Worm (Caenorhabditis elegans) whole organism, young adult: Measurements from ENCODE around the gene ZK899.7.

Experiments
- B0035.1 ChIP-seq: sonication (generic microtip); optimal IDR thresholded peaks from 2 replicates; lab custom pipeline; 2016; ENCODE audit warnings: missing genetic modification characterization, mild to moderate bottlenecking, missing compliant biosample characterization, missing genotype, missing genetic modification reagents
- B0261.1 ChIP-seq: sonication (generic microtip); optimal IDR thresholded peaks from 2 replicates; lab custom pipeline; 2016; ENCODE audit warnings: mild to moderate bottlenecking, missing genetic modification characterization, moderate library complexity, missing compliant biosample characterization
- B0336.3 ChIP-seq: fragments of 200-800 bp; sonication (Bioruptor generic); IDR thresholded peaks from 2 replicates; pipeline ENCODE4 v1.3.6; 2022; ENCODE audit warnings: missing genetic modification characterization, missing compliant biosample characterization
- C06A6.2 ChIP-seq: fragments of 200-800 bp; sonication (Bioruptor generic); conservative IDR thresholded peaks from 2 replicates; pipeline ENCODE4 v1.3.6; 2022; ENCODE audit warnings: missing genetic modification characterization, missing compliant biosample characterization
- F23B12.7 ChIP-seq: sonication (generic microtip); optimal IDR thresholded peaks from 2 replicates; lab custom pipeline; 2017; ENCODE audit warnings: missing genetic modification characterization, mild to moderate bottlenecking, missing compliant biosample characterization, antibody characterized with exemption, moderate library complexity; ENCODE audit not compliant: insufficient read depth
- F52B5.7 ChIP-seq: sonication (generic microtip); optimal IDR thresholded peaks from 2 replicates; lab custom pipeline; 2016; ENCODE audit warnings: mild to moderate bottlenecking, missing genetic modification characterization, missing compliant biosample characterization
- F57A8.1 ChIP-seq: fragments of 200-800 bp; sonication (Bioruptor generic); optimal IDR thresholded peaks from 2 replicates; lab custom pipeline; 2018; ENCODE audit warnings: mild to moderate bottlenecking, missing genetic modification characterization, moderate library complexity, missing compliant biosample characterization
- F57C9.4 ChIP-seq: sonication (generic microtip); optimal IDR thresholded peaks from 2 replicates; lab custom pipeline; 2017; ENCODE audit warnings: mild to moderate bottlenecking, missing genetic modification characterization, missing compliant biosample characterization
- T07F8.4 ChIP-seq: sonication (generic microtip); optimal IDR thresholded peaks from 2 replicates; lab custom pipeline; 2016; ENCODE audit warnings: mild to moderate bottlenecking, missing genetic modification characterization, moderate library complexity, missing compliant biosample characterization
- Y95B8A.8 ChIP-seq: fragments of 200-800 bp; sonication (Bioruptor generic); IDR thresholded peaks from 2 replicates; pipeline ENCODE4 v1.3.6; 2022; ENCODE audit warnings: missing genetic modification reagents, missing genetic modification characterization, missing compliant biosample characterization
- aptf-2 ChIP-seq: fragments of 200-800 bp; sonication (Bioruptor generic); conservative IDR thresholded peaks from 2 replicates; pipeline ENCODE4 v1.3.6; 2022; ENCODE audit warnings: missing genetic modification reagents, missing genetic modification characterization, missing compliant biosample characterization
- attf-3 ChIP-seq: fragments of 200-800 bp; sonication (Bioruptor generic); conservative IDR thresholded peaks from 2 replicates; pipeline ENCODE4 v1.3.6; 2022; ENCODE audit warnings: missing genetic modification reagents, missing genetic modification characterization, missing compliant biosample characterization
- ccch-3 ChIP-seq: fragments of 200-800 bp; sonication (Bioruptor generic); optimal IDR thresholded peaks from 2 replicates; lab custom pipeline; 2018; ENCODE audit warnings: mild to moderate bottlenecking, missing genetic modification characterization, missing compliant biosample characterization
- ceh-100 ChIP-seq: fragments of 200-800 bp; sonication (Bioruptor generic); IDR thresholded peaks from 2 replicates; pipeline ENCODE4 v1.3.6; 2022; ENCODE audit warnings: missing genetic modification reagents, missing genetic modification characterization, missing compliant biosample characterization
- ceh-91 ChIP-seq: fragments of 200-800 bp; sonication (Bioruptor generic); IDR thresholded peaks from 2 replicates; pipeline ENCODE4 v1.3.6; 2022; ENCODE audit warnings: missing genetic modification reagents, missing genetic modification characterization, missing compliant biosample characterization
- chd-7 ChIP-seq: sonication (generic microtip); optimal IDR thresholded peaks from 2 replicates; lab custom pipeline; 2016; ENCODE audit warnings: mild to moderate bottlenecking, missing genetic modification characterization, moderate library complexity, missing compliant biosample characterization
- dox-1 ChIP-seq: fragments of 200-800 bp; sonication (Bioruptor generic); IDR thresholded peaks from 2 replicates; pipeline ENCODE4 v1.3.6; 2022; ENCODE audit warnings: missing genetic modification reagents, missing genetic modification characterization, missing compliant biosample characterization
- dpl-1 ChIP-seq: fragments of 150-350 bp; optimal IDR thresholded peaks from 2 replicates; lab custom pipeline; 2014; ENCODE audit warnings: missing biosample characterization, missing genetic modification reagents, missing genetic modification characterization
- egl-18 ChIP-seq: fragments of 200-800 bp; sonication (Bioruptor generic); IDR thresholded peaks from 2 replicates; pipeline ENCODE4 v1.3.6; 2022; ENCODE audit warnings: missing genetic modification reagents, missing genetic modification characterization, missing compliant biosample characterization
- egrh-3 ChIP-seq: fragments of 200-800 bp; sonication (Bioruptor generic); IDR thresholded peaks from 2 replicates; pipeline ENCODE4 v1.3.6; 2022; ENCODE audit warnings: missing genetic modification reagents, missing genetic modification characterization, missing compliant biosample characterization
- hlh-26 ChIP-seq: fragments of 200-800 bp; sonication (Bioruptor generic); conservative IDR thresholded peaks from 2 replicates; pipeline ENCODE4 v1.3.6; 2022; ENCODE audit warnings: missing genetic modification reagents, missing genetic modification characterization, missing compliant biosample characterization
- hmg-20 ChIP-seq: fragments of 200-800 bp; sonication (Bioruptor generic); IDR thresholded peaks from 2 replicates; pipeline ENCODE4 v1.3.6; 2022; ENCODE audit warnings: missing genetic modification reagents, missing genetic modification characterization, missing compliant biosample characterization
- hsf-1 ChIP-seq: fragments of 200-800 bp; sonication (Bioruptor generic); IDR thresholded peaks from 2 replicates; pipeline ENCODE4 v1.3.6; 2022; ENCODE audit warnings: missing genetic modification reagents, missing genetic modification characterization, missing compliant biosample characterization
- lin-26 ChIP-seq: fragments of 200-800 bp; sonication (Bioruptor generic); IDR thresholded peaks from 2 replicates; pipeline ENCODE4 v1.3.6; 2022; ENCODE audit warnings: missing genetic modification reagents, missing genetic modification characterization, missing compliant biosample characterization
- lin-35 ChIP-seq, 3 experiments: fragments of 150-350 bp in 2 of 3; sonication (generic microtip) in 1 of 3; optimal IDR thresholded peaks; 2 replicates each; lab custom pipeline; 2014 to 2018; ENCODE audit warnings: missing biosample characterization in 3 of 3, missing genetic modification characterization in 3 of 3, missing genetic modification reagents in 3 of 3
- lin-54 ChIP-seq: fragments of 200-800 bp; sonication (Bioruptor generic); optimal IDR thresholded peaks from 2 replicates; lab custom pipeline; 2018; ENCODE audit warnings: mild to moderate bottlenecking, missing genetic modification characterization, missing compliant biosample characterization
- lsl-1 ChIP-seq: fragments of 200-800 bp; sonication (Bioruptor generic); optimal IDR thresholded peaks from 2 replicates; lab custom pipeline; 2018; ENCODE audit warnings: mild to moderate bottlenecking, missing genetic modification characterization, moderate library complexity, missing compliant biosample characterization
- lsy-27 ChIP-seq: sonication (generic microtip); optimal IDR thresholded peaks from 2 replicates; lab custom pipeline; 2017; ENCODE audit warnings: missing genetic modification characterization, mild to moderate bottlenecking, missing compliant biosample characterization, antibody characterized with exemption, missing genotype, borderline replicate concordance; ENCODE audit not compliant: insufficient read depth
- madf-10 ChIP-seq: sonication (generic microtip); optimal IDR thresholded peaks from 2 replicates; lab custom pipeline; 2016; ENCODE audit warnings: mild to moderate bottlenecking, missing genetic modification characterization, missing compliant biosample characterization
- madf-3 ChIP-seq: fragments of 200-800 bp; sonication (Bioruptor generic); IDR thresholded peaks from 2 replicates; pipeline ENCODE4 v1.3.6; 2022; ENCODE audit warnings: missing genetic modification reagents, missing genetic modification characterization, missing compliant biosample characterization
- madf-8 ChIP-seq: fragments of 200-800 bp; sonication (Bioruptor generic); conservative IDR thresholded peaks from 2 replicates; pipeline ENCODE4 v1.3.6; 2022; ENCODE audit warnings: missing genetic modification reagents, missing genetic modification characterization, missing compliant biosample characterization
- mel-28 ChIP-seq: sonication (generic microtip); optimal IDR thresholded peaks from 2 replicates; lab custom pipeline; 2016; ENCODE audit warnings: borderline replicate concordance, mild to moderate bottlenecking, missing genetic modification characterization, missing compliant biosample characterization
- mes-4 ChIP-seq: sonication (generic microtip); optimal IDR thresholded peaks from 2 replicates; lab custom pipeline; 2016; ENCODE audit warnings: missing genotype, missing genetic modification characterization, missing compliant biosample characterization
- nhr-179 ChIP-seq: sonication (generic microtip); optimal IDR thresholded peaks from 2 replicates; lab custom pipeline; 2016; ENCODE audit warnings: mild to moderate bottlenecking, missing genetic modification characterization, missing compliant biosample characterization
- pha-4 ChIP-seq: fragments of 150-350 bp; sonication (generic microtip); optimal IDR thresholded peaks from 2 replicates; lab custom pipeline; 2014; ENCODE audit warnings: missing biosample characterization, missing genetic modification reagents, missing genetic modification characterization
- rec-8 ChIP-seq, 2 experiments: sonication (generic microtip); optimal IDR thresholded peaks; 2 replicates each; lab custom pipeline; 2016; ENCODE audit warnings: mild to moderate bottlenecking in 2 of 2, missing genetic modification characterization in 2 of 2, missing genetic modification reagents in 2 of 2, missing genotype in 2 of 2, missing biosample characterization in 1 of 2, missing compliant biosample characterization in 1 of 2, moderate library complexity in 1 of 2
- sdz-38 ChIP-seq: sonication (generic microtip); optimal IDR thresholded peaks from 2 replicates; lab custom pipeline; 2016; ENCODE audit warnings: missing genotype, missing genetic modification characterization, missing compliant biosample characterization
- snpc-3.4 ChIP-seq: sonication (generic microtip); optimal IDR thresholded peaks from 2 replicates; lab custom pipeline; 2017; ENCODE audit warnings: missing genetic modification characterization, mild to moderate bottlenecking, missing compliant biosample characterization, antibody characterized with exemption, moderate library complexity, missing genotype, missing genetic modification reagents
- snpc-4 ChIP-seq, 5 experiments: fragments of 150-350 bp in 1 of 5; sonication (generic microtip) in 4 of 5; optimal IDR thresholded peaks; 2 replicates each; lab custom pipeline; 2014 to 2018; ENCODE audit warnings: missing genetic modification characterization in 5 of 5, missing biosample characterization in 3 of 5, antibody characterized with exemption in 2 of 5, mild to moderate bottlenecking in 2 of 5, missing compliant biosample characterization in 2 of 5, missing genotype in 2 of 5, moderate library complexity in 2 of 5, missing genetic modification reagents in 1 of 5
- ztf-25 ChIP-seq: fragments of 200-800 bp; sonication (Bioruptor generic); IDR thresholded peaks from 2 replicates; pipeline ENCODE4 v1.3.6; 2022; ENCODE audit warnings: missing genetic modification reagents, missing genetic modification characterization, missing compliant biosample characterization

Gene ZK899.7

ce11 chrX:9417326-9417725, 31.9 kb downstream of the ZK899.7 start:
- TF ChIP-seq hmg-20 (GFP tag; lab: Robert Waterston, UW) (no peak), hsf-1 (GFP tag; lab: Robert Waterston, UW) (no peak), ccch-3 (GFP tag; lab: Kevin White, UChicago) (no peak), F23B12.7 (tag; lab: Kevin White, UChicago) (no peak), madf-8 (GFP tag; lab: Robert Waterston, UW) (no peak), F57C9.4 (tag; lab: Kevin White, UChicago) (no peak), B0035.1 (tag; lab: Kevin White, UChicago) (no peak), B0261.1 (tag; lab: Kevin White, UChicago) (no peak), madf-3 (GFP tag; lab: Robert Waterston, UW) (no peak), lin-54 (GFP tag; lab: Kevin White, UChicago) (no peak), dox-1 (no peak), lsl-1 (GFP tag; lab: Kevin White, UChicago) (no peak), madf-10 (tag; lab: Kevin White, UChicago) (no peak), mel-28 (tag; lab: Kevin White, UChicago) (no peak), pha-4 (tag; lab: Kevin White, UChicago) (no peak), rec-8 (tag; optimal IDR thresholded peaks at IDR 0.05; lab: Kevin White, UChicago) (no peak), lsy-27 (tag; lab: Kevin White, UChicago) (no peak), snpc-3.4 (no peak)

ce11 chrX:9411675-9412074, 37.6 kb downstream of the ZK899.7 start:
- TF ChIP-seq C06A6.2 (GFP tag; lab: Robert Waterston, UW) (no peak), B0336.3 (GFP tag; lab: Robert Waterston, UW) (no peak), attf-3 (GFP tag; lab: Robert Waterston, UW) (no peak), lsy-27 (tag; lab: Kevin White, UChicago) (no peak), nhr-179 (tag; lab: Kevin White, UChicago) (no peak), Y95B8A.8 (no peak)

- TF ChIP-seq B0336.3 (GFP tag; lab: Robert Waterston, UW) = no peak
- TF ChIP-seq lin-35 (GFP tag; optimal IDR thresholded peaks at IDR 0.05; lab: Kevin White, UChicago) = no peak
- TF ChIP-seq snpc-4 (GFP tag; optimal IDR thresholded peaks at IDR 0.05; lab: Kevin White, UChicago) = no peak
- TF ChIP-seq snpc-4 (tag; optimal IDR thresholded peaks at IDR 0.05; lab: Kevin White, UChicago) = no peak
- TF ChIP-seq dox-1 = no peak
- no peak for TF ChIP-seq sdz-38 (tag; lab: Kevin White, UChicago)
- no peak for TF ChIP-seq madf-8 (GFP tag; lab: Robert Waterston, UW)
- TF ChIP-seq nhr-179 (tag; lab: Kevin White, UChicago) = no peak
Measured at ce11 chrX:9410747-9411146, 38.5 kb downstream of the ZK899.7 start.

- TF ChIP-seq egl-18 (GFP tag; lab: Robert Waterston, UW) = no peak
- no peak for TF ChIP-seq sdz-38 (tag; lab: Kevin White, UChicago)
- no peak for TF ChIP-seq F57C9.4 (tag; lab: Kevin White, UChicago)
- no peak for TF ChIP-seq lin-35 (GFP tag; optimal IDR thresholded peaks at IDR 0.05; lab: Kevin White, UChicago)
Measured at ce11 chrX:9409114-9409513, 40.1 kb downstream of the ZK899.7 start.

- no peak for TF ChIP-seq chd-7 (tag; lab: Kevin White, UChicago)
- no peak for TF ChIP-seq ztf-25 (GFP tag; lab: Robert Waterston, UW)
- no peak for TF ChIP-seq ceh-91
- TF ChIP-seq hlh-26 (GFP tag; lab: Robert Waterston, UW) = no peak
- TF ChIP-seq dpl-1 (GFP tag; lab: Kevin White, UChicago) = no peak
- no peak for TF ChIP-seq lsl-1 (GFP tag; lab: Kevin White, UChicago)
- no peak for TF ChIP-seq mes-4 (tag; lab: Kevin White, UChicago)
- no peak for TF ChIP-seq dox-1
- no peak for TF ChIP-seq aptf-2 (GFP tag; lab: Robert Waterston, UW)
- TF ChIP-seq F57A8.1 (GFP tag; lab: Kevin White, UChicago) = no peak
- no peak for TF ChIP-seq T07F8.4 (tag; lab: Kevin White, UChicago)
- TF ChIP-seq lin-26 (GFP tag; lab: Robert Waterston, UW) = no peak
- no peak for TF ChIP-seq egrh-3 (GFP tag; lab: Robert Waterston, UW)
- no peak for TF ChIP-seq F52B5.7 (tag; lab: Kevin White, UChicago)
- TF ChIP-seq ceh-100 (GFP tag; lab: Robert Waterston, UW) = no peak
Measured at ce11 chrX:9405922-9406321, 43.3 kb downstream of the ZK899.7 start.
